Worm (Caenorhabditis elegans): ENCODE measurements around the gene prdx-3.

The prdx-3 gene

ce11 chrIII:4379717-4380116 is 27.5 kb upstream of the prdx-3 start, which contains the start of gene B0284.3:
Gene B0284.3, minus strand, starts transcription at chrIII:4379817.
- no peak for TF ChIP-seq sdc-2 (tag; optimal IDR thresholded peaks at IDR 0.05)
- TF ChIP-seq gmeb-2 (tag; optimal IDR thresholded peaks at IDR 0.05), result no peak
- no peak for TF ChIP-seq ets-4 (tag; optimal IDR thresholded peaks at IDR 0.05)
- TF ChIP-seq zip-5 (tag; optimal IDR thresholded peaks at IDR 0.05), result no peak
- no peak for TF ChIP-seq sox-4 (tag; optimal IDR thresholded peaks at IDR 0.05)
- no peak for TF ChIP-seq sox-2 (GFP tag; IDR thresholded peaks at IDR 0.05)
- no peak for TF ChIP-seq dve-1 (tag; optimal IDR thresholded peaks at IDR 0.05)
- TF ChIP-seq ceh-2 (tag; optimal IDR thresholded peaks at IDR 0.05), result no peak
- no peak for TF ChIP-seq T23F11.4 (GFP tag; optimal IDR thresholded peaks at IDR 0.05)
- TF ChIP-seq unc-86 (tag; optimal IDR thresholded peaks at IDR 0.05), result no peak
- no peak for TF ChIP-seq unc-55 (GFP tag; optimal IDR thresholded peaks at IDR 0.05)
- no peak for TF ChIP-seq pax-1 (tag; optimal IDR thresholded peaks at IDR 0.05)
- TF ChIP-seq nhr-232 (tag; optimal IDR thresholded peaks at IDR 0.05), result no peak

ce11 chrIII:4380835-4381234 is 26.4 kb upstream of the prdx-3 start:
- no peak for TF ChIP-seq mec-3 (tag; optimal IDR thresholded peaks at IDR 0.05; ENCODE audit: borderline replicate concordance)
- no peak for TF ChIP-seq hlh-15 (tag; optimal IDR thresholded peaks at IDR 0.05)
- TF ChIP-seq hlh-8 (tag; optimal IDR thresholded peaks at IDR 0.05), result no peak
- TF ChIP-seq nhr-232 (tag; optimal IDR thresholded peaks at IDR 0.05), result no peak
- TF ChIP-seq sox-2 (GFP tag; IDR thresholded peaks at IDR 0.05), result peak; percentile 24
- TF ChIP-seq rnt-1 (tag; optimal IDR thresholded peaks at IDR 0.05), result no peak
- TF ChIP-seq ceh-31 (tag; optimal IDR thresholded peaks at IDR 0.05), result peak; percentile 60
- peak; percentile 60 for TF ChIP-seq unc-42 (tag; optimal IDR thresholded peaks at IDR 0.05)
- peak; percentile 31 for TF ChIP-seq nfya-1 (tag; optimal IDR thresholded peaks at IDR 0.05)
- TF ChIP-seq ceh-6 (GFP tag; optimal IDR thresholded peaks at IDR 0.05), result no peak
- no peak for TF ChIP-seq unc-55 (GFP tag; optimal IDR thresholded peaks at IDR 0.05)
- no peak for TF ChIP-seq ceh-19 (GFP tag; optimal IDR thresholded peaks at IDR 0.05)
- no peak for TF ChIP-seq ceh-2 (tag; optimal IDR thresholded peaks at IDR 0.05)
- TF ChIP-seq sdc-2 (tag; optimal IDR thresholded peaks at IDR 0.05), result no peak

- no peak for TF ChIP-seq hlh-13 (GFP tag; optimal IDR thresholded peaks at IDR 0.05)
- no peak for TF ChIP-seq hlh-8 (tag; optimal IDR thresholded peaks at IDR 0.05)
These were observed 25.9 kb upstream of the prdx-3 start, which contains the start of gene pals-27 for ce11 chrIII:4381343-4381742. Gene pals-27, plus strand, starts transcription at chrIII:4381643.

ce11 chrIII:4382118-4382517 is 25.1 kb upstream of the prdx-3 start:
- TF ChIP-seq lim-6 (tag; optimal IDR thresholded peaks at IDR 0.05) (no peak), nfya-1 (tag; optimal IDR thresholded peaks at IDR 0.05) (peak; percentile 76)

ce11 chrIII:4384487-4384886 is 22.8 kb upstream of the prdx-3 start, which contains the start of gene pals-28:
Gene pals-28, plus strand, starts transcription at chrIII:4384787.
- TF ChIP-seq unc-86 (tag; optimal IDR thresholded peaks at IDR 0.05), result no peak
- TF ChIP-seq gmeb-2 (tag; optimal IDR thresholded peaks at IDR 0.05), result no peak
- TF ChIP-seq sox-2 (GFP tag; IDR thresholded peaks at IDR 0.05), result no peak
- TF ChIP-seq pax-1 (tag; optimal IDR thresholded peaks at IDR 0.05), result no peak
- no peak for TF ChIP-seq K02D7.2 (tag; optimal IDR thresholded peaks at IDR 0.05)
- TF ChIP-seq fkh-10 (GFP tag; optimal IDR thresholded peaks at IDR 0.05), result no peak
- no peak for TF ChIP-seq ref-2 (tag; optimal IDR thresholded peaks at IDR 0.05)
- no peak for TF ChIP-seq hlh-6 (tag; optimal IDR thresholded peaks at IDR 0.05)
- TF ChIP-seq pha-4 (tag; optimal IDR thresholded peaks at IDR 0.05), result no peak

ce11 chrIII:4390421-4390820 is 16.8 kb upstream of the prdx-3 start:
- TF ChIP-seq lim-6 (tag; optimal IDR thresholded peaks at IDR 0.05) (no peak), F13H6.1 (tag; optimal IDR thresholded peaks at IDR 0.05) (no peak), ama-1 (optimal IDR thresholded peaks at IDR 0.05) (no peak), ceh-2 (tag; optimal IDR thresholded peaks at IDR 0.05) (no peak), nfya-1 (tag; optimal IDR thresholded peaks at IDR 0.05) (no peak), fax-1 (tag; optimal IDR thresholded peaks at IDR 0.05) (no peak), ceh-19 (GFP tag; optimal IDR thresholded peaks at IDR 0.05) (no peak), npax-4 (tag; optimal IDR thresholded peaks at IDR 0.05) (no peak), pat-9 (tag; optimal IDR thresholded peaks at IDR 0.05) (no peak), ceh-48 (tag; optimal IDR thresholded peaks at IDR 0.05) (no peak), unc-55 (GFP tag; optimal IDR thresholded peaks at IDR 0.05) (no peak), nhr-232 (tag; optimal IDR thresholded peaks at IDR 0.05) (no peak), ceh-18 (tag; optimal IDR thresholded peaks at IDR 0.05) (no peak), fkh-6 (tag; optimal IDR thresholded peaks at IDR 0.05) (no peak), ceh-34 (tag; optimal IDR thresholded peaks at IDR 0.05) (no peak), syd-9 (tag; optimal IDR thresholded peaks at IDR 0.05) (no peak), lin-11 (tag; optimal IDR thresholded peaks at IDR 0.05) (no peak), eyg-1 (tag; optimal IDR thresholded peaks at IDR 0.05) (no peak), ceh-45 (GFP tag; IDR thresholded peaks at IDR 0.05) (no peak), zip-5 (tag; optimal IDR thresholded peaks at IDR 0.05) (no peak)
